Fruit fly (Drosophila melanogaster) whole organism, embryonic: ENCODE results near the gene Bet3.

Experiments used
- Atf3 ChIP-seq: fragments of 200-800 bp; sonication (Bioruptor generic); optimal IDR thresholded peaks from 3 replicates; lab custom pipeline; 2016; ENCODE audit warnings: missing biosample characterization, missing genetic modification characterization
- Awh ChIP-seq: fragments of 200-800 bp; sonication (Bioruptor generic); IDR thresholded peaks from 2 replicates; pipeline ENCODE4, ENCODE4 v1.3.6; 2022; ENCODE audit warnings: missing biosample characterization, missing genetic modification characterization
- B-H2 ChIP-seq: fragments of 200-800 bp; sonication (Bioruptor generic); optimal IDR thresholded peaks from 2 replicates; lab custom pipeline; 2018; ENCODE audit warnings: missing biosample characterization, mild to moderate bottlenecking, missing genetic modification characterization
- BEAF-32 ChIP-seq: fragments of 200-800 bp; sonication (Bioruptor generic); optimal IDR thresholded peaks from 3 replicates; lab custom pipeline; 2017; ENCODE audit warnings: missing biosample characterization, missing genetic modification characterization, mild to moderate bottlenecking, moderate library complexity, missing genetic modification reagents
- CG10959 ChIP-seq: fragments of 200-800 bp; sonication (Bioruptor generic); IDR thresholded peaks from 2 replicates; pipeline ENCODE4 v1.3.6; 2022; ENCODE audit warnings: missing biosample characterization, missing genetic modification characterization
- CG11085 ChIP-seq: fragments of 200-800 bp; sonication (Bioruptor generic); IDR thresholded peaks from 2 replicates; pipeline ENCODE4 v1.3.6; 2022; ENCODE audit warnings: missing biosample characterization, missing genetic modification characterization
- CG13894 ChIP-seq: fragments of 200-800 bp; sonication (Bioruptor generic); optimal IDR thresholded peaks from 3 replicates; lab custom pipeline; 2018; ENCODE audit warnings: missing biosample characterization, mild to moderate bottlenecking, missing genetic modification characterization, moderate library complexity
- CG14050 ChIP-seq: fragments of 200-800 bp; sonication (Bioruptor generic); IDR thresholded peaks from 3 replicates; pipeline ENCODE4 v1.3.6; 2022; ENCODE audit warnings: missing biosample characterization, missing genetic modification characterization
- CG14860 ChIP-seq: fragments of 200-800 bp; sonication (Bioruptor generic); IDR thresholded peaks from 3 replicates; pipeline ENCODE4 v1.3.6; 2022; ENCODE audit warnings: missing biosample characterization, missing genetic modification characterization; ENCODE audit not compliant: partially characterized antibody
- CG14965 ChIP-seq: fragments of 200-800 bp; sonication (Bioruptor generic); optimal IDR thresholded peaks from 2 replicates; lab custom pipeline; 2016; ENCODE audit warnings: missing biosample characterization, missing genetic modification characterization, borderline replicate concordance
- CG16863 ChIP-seq: fragments of 200-800 bp; sonication (Bioruptor generic); optimal IDR thresholded peaks from 3 replicates; lab custom pipeline; 2016; ENCODE audit warnings: missing biosample characterization, missing genetic modification characterization
- CG17359 ChIP-seq: fragments of 200-800 bp; sonication (Bioruptor generic); optimal IDR thresholded peaks from 3 replicates; lab custom pipeline; 2018; ENCODE audit warnings: missing biosample characterization, mild to moderate bottlenecking, missing genetic modification characterization, moderate library complexity
- CG2129 ChIP-seq: fragments of 200-800 bp; sonication (Bioruptor generic); IDR thresholded peaks from 2 replicates; pipeline ENCODE4 v1.3.6; 2022; ENCODE audit warnings: missing biosample characterization, missing genetic modification characterization; ENCODE audit not compliant: partially characterized antibody
- CG2889 ChIP-seq: fragments of 200-800 bp; sonication (Bioruptor generic); IDR thresholded peaks from 3 replicates; pipeline ENCODE4 v1.3.6; 2022; ENCODE audit warnings: missing biosample characterization, missing genetic modification characterization
- CG3065 ChIP-seq: fragments of 200-800 bp; sonication (Bioruptor generic); optimal IDR thresholded peaks from 2 replicates; lab custom pipeline; 2016; ENCODE audit warnings: missing biosample characterization, missing genetic modification characterization
- CG31365 ChIP-seq: fragments of 200-800 bp; sonication (Bioruptor generic); optimal IDR thresholded peaks from 2 replicates; lab custom pipeline; 2018; ENCODE audit warnings: missing biosample characterization, mild to moderate bottlenecking, missing genetic modification characterization
- CG3281 ChIP-seq: fragments of 200-800 bp; sonication (Bioruptor generic); optimal IDR thresholded peaks from 3 replicates; lab custom pipeline; 2017; ENCODE audit warnings: missing biosample characterization, mild to moderate bottlenecking, missing genetic modification characterization
- CG43689 ChIP-seq: fragments of 200-800 bp; sonication (Bioruptor generic); IDR thresholded peaks from 2 replicates; pipeline ENCODE4 v1.3.6; 2022; ENCODE audit warnings: missing biosample characterization, missing genetic modification characterization
- CG4854 ChIP-seq: fragments of 200-800 bp; sonication (Bioruptor generic); optimal IDR thresholded peaks from 2 replicates; lab custom pipeline; 2016; ENCODE audit warnings: missing biosample characterization, missing genetic modification characterization, inconsistent platforms
- CG6813 ChIP-seq: fragments of 200-800 bp; sonication (Bioruptor generic); optimal IDR thresholded peaks from 2 replicates; lab custom pipeline; 2017; ENCODE audit warnings: missing biosample characterization, missing genetic modification characterization, mild to moderate bottlenecking, moderate library complexity, missing genetic modification reagents
- CG7745 ChIP-seq: fragments of 200-800 bp; sonication (Bioruptor generic); optimal IDR thresholded peaks from 2 replicates; lab custom pipeline; 2018; ENCODE audit warnings: missing biosample characterization, mild to moderate bottlenecking, missing genetic modification characterization, moderate library complexity
- CG7963 ChIP-seq: fragments of 200-800 bp; sonication (Bioruptor generic); IDR thresholded peaks from 3 replicates; pipeline ENCODE4 v1.3.6; 2022; ENCODE audit warnings: missing biosample characterization, missing genetic modification characterization; ENCODE audit not compliant: partially characterized antibody
- CG9932 ChIP-seq: fragments of 200-800 bp; sonication (Bioruptor generic); IDR thresholded peaks from 2 replicates; pipeline ENCODE4 v1.3.6; 2022; ENCODE audit warnings: missing biosample characterization, missing genetic modification characterization
- CrebB ChIP-seq: fragments of 200-800 bp; sonication (Bioruptor generic); optimal IDR thresholded peaks from 3 replicates; lab custom pipeline; 2018; ENCODE audit warnings: missing biosample characterization, mild to moderate bottlenecking, missing genetic modification characterization
- Dek ChIP-seq: fragments of 200-800 bp; sonication (Bioruptor generic); optimal IDR thresholded peaks from 3 replicates; lab custom pipeline; 2019; ENCODE audit warnings: missing biosample characterization, mild to moderate bottlenecking, missing genetic modification characterization, moderate library complexity
- ERR ChIP-seq: fragments of 200-800 bp; sonication (Bioruptor generic); optimal IDR thresholded peaks from 2 replicates; lab custom pipeline; 2016; ENCODE audit warnings: missing biosample characterization, missing genetic modification characterization
- Hand ChIP-seq: fragments of 200-800 bp; sonication (Bioruptor generic); optimal IDR thresholded peaks from 2 replicates; lab custom pipeline; 2017; ENCODE audit warnings: mild to moderate bottlenecking, missing biosample characterization, missing genetic modification reagents, missing genetic modification characterization
- Hsf ChIP-seq: fragments of 200-800 bp; sonication (Bioruptor generic); optimal IDR thresholded peaks from 3 replicates; lab custom pipeline; 2016; ENCODE audit warnings: missing biosample characterization, missing genetic modification characterization
- Med ChIP-seq: fragments of 200-800 bp; sonication (Bioruptor generic); peaks from one replicate; lab custom pipeline; 2016; ENCODE audit warnings: missing biosample characterization, missing genetic modification characterization, mild to moderate bottlenecking, inconsistent platforms, moderate library complexity
- Nf-YB ChIP-seq: fragments of 200-800 bp; sonication (Bioruptor generic); optimal IDR thresholded peaks from 3 replicates; lab custom pipeline; 2019; ENCODE audit warnings: missing biosample characterization, mild to moderate bottlenecking, missing genetic modification characterization, moderate library complexity
- NfI ChIP-seq: fragments of 200-800 bp; sonication (Bioruptor generic); optimal IDR thresholded peaks from 3 replicates; lab custom pipeline; 2018; ENCODE audit warnings: missing biosample characterization, mild to moderate bottlenecking, missing genetic modification characterization, moderate library complexity
- Six4 ChIP-seq: fragments of 200-800 bp; sonication (Bioruptor generic); optimal IDR thresholded peaks from 2 replicates; lab custom pipeline; 2016; ENCODE audit warnings: missing biosample characterization, missing genetic modification characterization
- Sox100B ChIP-seq: fragments of 200-800 bp; sonication (Bioruptor generic); optimal IDR thresholded peaks from 3 replicates; lab custom pipeline; 2018; ENCODE audit warnings: missing biosample characterization, mild to moderate bottlenecking, missing genetic modification characterization
- Ssrp ChIP-seq: fragments of 200-800 bp; sonication (Bioruptor generic); optimal IDR thresholded peaks from 2 replicates; lab custom pipeline; 2018; ENCODE audit warnings: missing biosample characterization, mild to moderate bottlenecking, missing genetic modification characterization, moderate library complexity
- ash1 ChIP-seq: fragments of 200-800 bp; sonication (Bioruptor generic); optimal IDR thresholded peaks from 2 replicates; lab custom pipeline; 2018; ENCODE audit warnings: missing biosample characterization, mild to moderate bottlenecking, missing genetic modification characterization
- cwo ChIP-seq: fragments of 200-800 bp; sonication (Bioruptor generic); optimal IDR thresholded peaks from 3 replicates; lab custom pipeline; 2017; ENCODE audit warnings: missing biosample characterization, missing genetic modification characterization, mild to moderate bottlenecking, moderate library complexity, missing genetic modification reagents
- dmrt99B ChIP-seq: fragments of 200-800 bp; sonication (Bioruptor generic); optimal IDR thresholded peaks from 2 replicates; lab custom pipeline; 2018; ENCODE audit warnings: missing biosample characterization, mild to moderate bottlenecking, missing genetic modification characterization, moderate library complexity
- fru ChIP-seq: fragments of >200 bp; optimal IDR thresholded peaks from 2 replicates; lab custom pipeline; 2017
- gsb-n ChIP-seq: fragments of 200-800 bp; sonication (Bioruptor generic); optimal IDR thresholded peaks from 3 replicates; lab custom pipeline; 2018; ENCODE audit warnings: missing biosample characterization, mild to moderate bottlenecking, missing genetic modification characterization
- ham ChIP-seq: fragments of 200-800 bp; sonication (Bioruptor generic); IDR thresholded peaks from 2 replicates; pipeline ENCODE4 v1.3.6; 2022; ENCODE audit warnings: missing biosample characterization, missing genetic modification characterization
- hth ChIP-seq: fragments of >200 bp; optimal IDR thresholded peaks from 2 replicates; lab custom pipeline; 2017; ENCODE audit warnings: inconsistent platforms
- ken ChIP-seq: fragments of 200-800 bp; sonication (Bioruptor generic); IDR thresholded peaks from 3 replicates; pipeline ENCODE4 v1.3.6; 2022; ENCODE audit warnings: missing biosample characterization, missing genetic modification characterization
- knrl ChIP-seq: fragments of 200-800 bp; sonication (Bioruptor generic); IDR thresholded peaks from 3 replicates; pipeline ENCODE4 v1.3.6; 2022; ENCODE audit warnings: missing biosample characterization, missing genetic modification characterization; ENCODE audit not compliant: partially characterized antibody
- otp ChIP-seq: fragments of 200-800 bp; sonication (Bioruptor generic); IDR thresholded peaks from 3 replicates; pipeline ENCODE4, ENCODE4 v1.3.6; 2022; ENCODE audit warnings: missing biosample characterization, missing genetic modification characterization
- sima ChIP-seq: fragments of 200-800 bp; sonication (Bioruptor generic); optimal IDR thresholded peaks from 2 replicates; lab custom pipeline; 2016; ENCODE audit warnings: missing biosample characterization, missing genetic modification characterization
- so ChIP-seq: fragments of 200-800 bp; sonication (Bioruptor generic); IDR thresholded peaks from 3 replicates; pipeline ENCODE4 v1.3.6; 2022; ENCODE audit warnings: missing biosample characterization, missing genetic modification characterization
- tap ChIP-seq: fragments of 200-800 bp; optimal IDR thresholded peaks from 3 replicates; lab custom pipeline; 2019; ENCODE audit warnings: missing biosample characterization, mild to moderate bottlenecking, missing genetic modification characterization, moderate library complexity
- tgo ChIP-seq: fragments of 200-800 bp; sonication (Bioruptor generic); IDR thresholded peaks from 3 replicates; pipeline ENCODE4 v1.3.6; 2022; ENCODE audit warnings: missing biosample characterization, missing genetic modification characterization
- tup ChIP-seq: fragments of 200-800 bp; sonication (Bioruptor generic); optimal IDR thresholded peaks from 2 replicates; lab custom pipeline; 2016; ENCODE audit warnings: missing biosample characterization, mild to moderate bottlenecking, missing genetic modification characterization, moderate library complexity
- yki ChIP-seq: fragments of >200 bp; optimal IDR thresholded peaks from 3 replicates; lab custom pipeline; 2018

Bet3 gene

dm6 chr3L:9420054-9420818 is 21.8 kb downstream of the Bet3 start (continued):
- TF ChIP-seq Nf-YB (no peak), yki (lab: Kevin White, UChicago) (no peak), B-H2 (GFP tag; lab: Kevin White, UChicago) (no peak), cwo (no peak), so (GFP tag; lab: Robert Waterston, UW) (peak; percentile 68; the same call in 1 of the 3 replicates), Dek (no peak), CG10959 (GFP tag; lab: Robert Waterston, UW) (no peak), CG31365 (tag; lab: Kevin White, UChicago) (no peak), ERR (no peak), Hand (GFP tag; lab: Kevin White, UChicago) (no peak), Six4 (GFP tag; lab: Kevin White, UChicago) (no peak), CG7963 (GFP tag; lab: Robert Waterston, UW) (no peak), CG11085 (GFP tag; lab: Robert Waterston, UW) (peak; percentile 17; the same call in 1 of the 2 replicates), Ssrp (tag; lab: Kevin White, UChicago) (peak; percentile 34), sima (no peak), Sox100B (peak; percentile 50), knrl (GFP tag; lab: Robert Waterston, UW) (no peak), Awh (GFP tag; lab: Robert Waterston, UW) (peak; percentile 68), gsb-n (tag; lab: Kevin White, UChicago) (peak; percentile 35), ham (GFP tag; lab: Robert Waterston, UW) (no peak), CG2129 (no peak), CG13894 (tag; lab: Kevin White, UChicago) (no peak), CrebB (tag; lab: Kevin White, UChicago) (peak; percentile 25), dmrt99B (peak; percentile 75), tgo (GFP tag; lab: Robert Waterston, UW) (peak; percentile 40; the same call in 2 of the 3 replicates), CG7745 (tag; lab: Kevin White, UChicago) (no peak), CG14860 (GFP tag; lab: Robert Waterston, UW) (no peak), ken (GFP tag; lab: Robert Waterston, UW) (peak; percentile 56; the same call in 1 of the 3 replicates), otp (GFP tag; lab: Robert Waterston, UW) (no peak), CG17359 (tag; lab: Kevin White, UChicago) (peak; percentile 66), Atf3 (GFP tag; lab: Kevin White, UChicago) (no peak), NfI (GFP tag; lab: Kevin White, UChicago) (peak; percentile 51), tup (GFP tag; lab: Kevin White, UChicago) (no peak), CG4854 (GFP tag; lab: Kevin White, UChicago) (no peak), CG14965 (GFP tag; lab: Kevin White, UChicago) (no peak), CG6813 (no peak), CG14050 (GFP tag; lab: Robert Waterston, UW) (peak; percentile 24; the same call in 2 of the 3 replicates), CG3065 (GFP tag; lab: Kevin White, UChicago) (no peak), CG43689 (GFP tag; lab: Robert Waterston, UW) (peak; percentile 53; the same call in 1 of the 2 replicates), tap (tag; lab: Kevin White, UChicago) (peak; percentile 44), CG2889 (GFP tag; lab: Robert Waterston, UW) (no peak), Hsf (GFP tag; lab: Kevin White, UChicago) (peak; percentile 25), BEAF-32 (GFP tag; lab: Kevin White, UChicago) (no peak), ash1 (GFP tag; lab: Kevin White, UChicago) (no peak), Med (GFP tag; lab: Kevin White, UChicago) (peak; percentile 81), CG16863 (GFP tag; lab: Kevin White, UChicago) (peak; percentile 7), fru (lab: Kevin White, UChicago) (no peak), hth (no peak), CG9932 (GFP tag; lab: Robert Waterston, UW) (no peak), CG3281 (GFP tag; lab: Kevin White, UChicago) (peak; percentile 25)
